Fruit fly (Drosophila melanogaster) whole organism: ENCODE results near the gene CG31612.

ENCODE experiments used
- CG8478 ChIP-seq: fragments of >200 bp; optimal IDR thresholded peaks from 2 replicates; lab custom pipeline; 2018; ENCODE audit warnings: inconsistent platforms
- EcR ChIP-seq, 2 experiments: fragments of >200 bp; optimal IDR thresholded peaks; 2 replicates each; lab custom pipeline; 2017; ENCODE audit warnings: missing biosample characterization in 2 of 2, missing genetic modification characterization in 2 of 2, missing genetic modification reagents in 2 of 2
- psq ChIP-seq: fragments of >200 bp; optimal IDR thresholded peaks from 2 replicates; lab custom pipeline; 2017

DNA sequence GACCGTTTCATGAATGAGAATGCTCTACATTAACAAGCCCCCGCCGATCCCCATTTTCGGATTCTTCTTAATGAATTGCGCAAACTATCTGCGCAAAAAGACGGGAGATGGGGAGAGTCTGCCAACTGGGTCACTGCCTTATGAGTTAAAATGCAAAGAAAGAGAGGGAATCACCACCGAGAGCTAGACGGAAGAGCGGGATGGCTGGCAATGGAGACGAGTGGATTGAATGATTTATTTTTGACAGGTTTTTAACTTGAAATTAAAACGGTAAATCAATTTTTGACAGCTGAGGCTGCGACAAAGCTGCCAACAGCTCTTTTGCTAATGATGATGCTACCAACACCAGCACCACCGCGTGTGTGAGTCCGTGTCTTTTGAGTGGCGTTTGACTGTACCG lies 8.9 kb upstream of the CG31612 start:
- TF ChIP-seq psq (lab: Kevin White, UChicago) (no peak), CG8478 (lab: Kevin White, UChicago) (no peak), EcR (GFP tag; optimal IDR thresholded peaks at IDR 0.05; lab: Kevin White, UChicago) (no peak)
